Worm (Caenorhabditis elegans) whole organism, L4 larva: Measurements from ENCODE around the gene set-31.

ENCODE experiments used
- Y75B8A.6 ChIP-seq: fragments of 200-800 bp; sonication (Bioruptor generic); IDR thresholded peaks from 2 replicates; pipeline ENCODE4 v1.3.6; 2022; ENCODE audit warnings: missing genetic modification reagents, missing genetic modification characterization, missing compliant biosample characterization
- unc-130 ChIP-seq: sonication (generic microtip); optimal IDR thresholded peaks from 2 replicates; lab custom pipeline; 2016; ENCODE audit warnings: missing genetic modification reagents, missing genetic modification characterization, missing compliant biosample characterization
- unc-39 ChIP-seq: sonication (generic microtip); optimal IDR thresholded peaks from 2 replicates; lab custom pipeline; 2017; ENCODE audit warnings: missing biosample characterization, missing genetic modification characterization
- zag-1 ChIP-seq: fragments of 150-350 bp; optimal IDR thresholded peaks from 2 replicates; lab custom pipeline; 2014; ENCODE audit warnings: missing biosample characterization, missing genetic modification characterization

DNA sequence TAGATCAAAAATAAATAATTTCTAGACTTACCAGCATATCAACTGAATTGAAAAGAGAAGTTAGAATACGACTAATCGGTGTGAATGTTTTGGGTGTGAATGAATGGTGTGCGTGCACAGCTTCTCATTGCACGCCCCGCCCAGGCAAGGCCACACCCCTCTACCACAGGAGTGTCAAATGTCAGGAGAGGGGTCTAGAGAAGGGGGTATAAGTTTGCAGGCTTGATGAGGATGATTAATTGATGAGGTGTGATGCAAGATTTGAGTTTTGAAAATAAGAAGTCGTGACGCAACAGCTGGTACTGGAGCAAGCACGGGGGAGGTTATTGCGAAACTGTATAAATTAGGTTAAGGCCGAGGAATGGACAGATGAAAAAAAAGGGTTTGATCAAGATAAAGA is 14.6 kb downstream of the set-31 start, which contains the start of gene egl-1:
- TF ChIP-seq zag-1 (tag; lab: Kevin White, UChicago) (no peak), unc-39 (tag; lab: Kevin White, UChicago) (no peak), unc-130 (GFP tag; lab: Kevin White, UChicago) (no peak), Y75B8A.6 (no peak)
